Worm (Caenorhabditis elegans) whole organism, young adult: Measurements from ENCODE around the gene T05A8.6.

Experiments used
- C17E4.6 ChIP-seq: fragments of 200-800 bp; sonication (Bioruptor generic); IDR thresholded peaks from 2 replicates; pipeline ENCODE4 v1.3.6; 2022; ENCODE audit warnings: missing genetic modification reagents, missing genetic modification characterization, missing compliant biosample characterization
- D2030.7 ChIP-seq: fragments of 200-800 bp; sonication (Bioruptor generic); IDR thresholded peaks from 2 replicates; pipeline ENCODE4 v1.3.6; 2022; ENCODE audit warnings: missing genetic modification reagents, missing genetic modification characterization, missing compliant biosample characterization
- F10E7.11 ChIP-seq: sonication (generic microtip); optimal IDR thresholded peaks from 2 replicates; lab custom pipeline; 2017; ENCODE audit warnings: mild to moderate bottlenecking, missing genetic modification characterization, moderate library complexity, missing compliant biosample characterization
- F37B4.10 ChIP-seq: fragments of 200-800 bp; sonication (Bioruptor generic); IDR thresholded peaks from 2 replicates; pipeline ENCODE4 v1.3.6; 2022; ENCODE audit warnings: missing genetic modification characterization, missing compliant biosample characterization
- F55B11.4 ChIP-seq: sonication (generic microtip); optimal IDR thresholded peaks from 2 replicates; lab custom pipeline; 2016; ENCODE audit warnings: missing compliant biosample characterization, missing genetic modification characterization, borderline replicate concordance; ENCODE audit not compliant: insufficient read depth
- F57A8.1 ChIP-seq: fragments of 200-800 bp; sonication (Bioruptor generic); optimal IDR thresholded peaks from 2 replicates; lab custom pipeline; 2018; ENCODE audit warnings: mild to moderate bottlenecking, missing genetic modification characterization, moderate library complexity, missing compliant biosample characterization
- F57C9.4 ChIP-seq: sonication (generic microtip); optimal IDR thresholded peaks from 2 replicates; lab custom pipeline; 2017; ENCODE audit warnings: mild to moderate bottlenecking, missing genetic modification characterization, missing compliant biosample characterization
- K11D2.4 ChIP-seq: fragments of 200-800 bp; sonication (Bioruptor generic); IDR thresholded peaks from 2 replicates; pipeline ENCODE4 v1.3.6; 2022; ENCODE audit warnings: missing genetic modification reagents, missing genetic modification characterization, missing compliant biosample characterization
- T07F8.4 ChIP-seq: sonication (generic microtip); optimal IDR thresholded peaks from 2 replicates; lab custom pipeline; 2016; ENCODE audit warnings: mild to moderate bottlenecking, missing genetic modification characterization, moderate library complexity, missing compliant biosample characterization
- Y53G8AR.9 ChIP-seq: fragments of 200-800 bp; sonication (Bioruptor generic); conservative IDR thresholded peaks from 2 replicates; pipeline ENCODE4 v1.3.6; 2022; ENCODE audit warnings: missing genetic modification reagents, missing genetic modification characterization, missing compliant biosample characterization
- ZK185.1 ChIP-seq: sonication (generic microtip); optimal IDR thresholded peaks from 2 replicates; lab custom pipeline; 2016; ENCODE audit warnings: mild to moderate bottlenecking, missing genetic modification characterization, missing compliant biosample characterization; ENCODE audit not compliant: poor library complexity, severe bottlenecking
- atf-7 ChIP-seq: sonication (generic microtip); optimal IDR thresholded peaks from 2 replicates; lab custom pipeline; 2017; ENCODE audit warnings: mild to moderate bottlenecking, missing genetic modification characterization, missing compliant biosample characterization
- cebp-1 ChIP-seq, 2 experiments: fragments of 200-800 bp in 1 of 2; sonication (Bioruptor generic) in 1 of 2; sonication (generic microtip) in 1 of 2; IDR thresholded peaks in 1 of 2; optimal IDR thresholded peaks in 1 of 2; 2 replicates each; pipeline versions ENCODE4 v1.3.6 to Lab custom; 2017 to 2022; ENCODE audit warnings: missing compliant biosample characterization in 2 of 2, missing genetic modification characterization in 2 of 2, mild to moderate bottlenecking in 1 of 2, missing genetic modification reagents in 1 of 2, moderate library complexity in 1 of 2
- cebp-2 ChIP-seq: fragments of 200-800 bp; sonication (Bioruptor generic); IDR thresholded peaks from 2 replicates; pipeline ENCODE4 v1.3.6; 2022; ENCODE audit warnings: missing genetic modification characterization, missing compliant biosample characterization
- ceh-100 ChIP-seq: fragments of 200-800 bp; sonication (Bioruptor generic); IDR thresholded peaks from 2 replicates; pipeline ENCODE4 v1.3.6; 2022; ENCODE audit warnings: missing genetic modification reagents, missing genetic modification characterization, missing compliant biosample characterization
- dox-1 ChIP-seq: fragments of 200-800 bp; sonication (Bioruptor generic); IDR thresholded peaks from 2 replicates; pipeline ENCODE4 v1.3.6; 2022; ENCODE audit warnings: missing genetic modification reagents, missing genetic modification characterization, missing compliant biosample characterization
- ekl-4 ChIP-seq: fragments of 200-800 bp; sonication (Bioruptor generic); IDR thresholded peaks from 2 replicates; pipeline ENCODE4 v1.3.6; 2022; ENCODE audit warnings: missing genetic modification reagents, missing genetic modification characterization, missing compliant biosample characterization
- ets-4 ChIP-seq: fragments of 200-800 bp; sonication (Bioruptor generic); optimal IDR thresholded peaks from 2 replicates; lab custom pipeline; 2018; ENCODE audit warnings: mild to moderate bottlenecking, missing genetic modification characterization, missing compliant biosample characterization
- hmg-1.2 ChIP-seq: fragments of 200-800 bp; sonication (Bioruptor generic); IDR thresholded peaks from 2 replicates; pipeline ENCODE4 v1.3.6; 2022; ENCODE audit warnings: missing genetic modification reagents, missing genetic modification characterization, missing compliant biosample characterization
- hrde-1 ChIP-seq: sonication (generic microtip); optimal IDR thresholded peaks from 2 replicates; lab custom pipeline; 2016; ENCODE audit warnings: missing genetic modification characterization, mild to moderate bottlenecking, missing compliant biosample characterization, moderate library complexity, missing genotype, missing genetic modification reagents, borderline replicate concordance
- let-526 ChIP-seq: fragments of 200-800 bp; sonication (Bioruptor generic); IDR thresholded peaks from 2 replicates; pipeline ENCODE4 v1.3.6; 2022; ENCODE audit warnings: missing genetic modification reagents, missing genetic modification characterization, missing compliant biosample characterization
- madf-10 ChIP-seq: sonication (generic microtip); optimal IDR thresholded peaks from 2 replicates; lab custom pipeline; 2016; ENCODE audit warnings: mild to moderate bottlenecking, missing genetic modification characterization, missing compliant biosample characterization
- madf-6 ChIP-seq: fragments of 200-800 bp; sonication (Bioruptor generic); IDR thresholded peaks from 2 replicates; pipeline ENCODE4 v1.3.6; 2022; ENCODE audit warnings: missing genetic modification reagents, missing genetic modification characterization, missing compliant biosample characterization
- mel-28 ChIP-seq: sonication (generic microtip); optimal IDR thresholded peaks from 2 replicates; lab custom pipeline; 2016; ENCODE audit warnings: borderline replicate concordance, mild to moderate bottlenecking, missing genetic modification characterization, missing compliant biosample characterization
- nfya-1 ChIP-seq: sonication (generic microtip); optimal IDR thresholded peaks from 2 replicates; lab custom pipeline; 2017; ENCODE audit warnings: antibody characterized with exemption, missing compliant biosample characterization, missing genetic modification characterization, borderline replicate concordance; ENCODE audit not compliant: insufficient read depth
- rcor-1 ChIP-seq: fragments of 200-800 bp; sonication (Bioruptor generic); IDR thresholded peaks from 2 replicates; pipeline ENCODE4 v1.3.6; 2022; ENCODE audit warnings: missing genetic modification reagents, missing genetic modification characterization, missing compliant biosample characterization
- repo-1 ChIP-seq: sonication (generic microtip); optimal IDR thresholded peaks from 2 replicates; lab custom pipeline; 2017; ENCODE audit warnings: mild to moderate bottlenecking, missing genetic modification characterization, missing compliant biosample characterization
- sdz-38 ChIP-seq: sonication (generic microtip); optimal IDR thresholded peaks from 2 replicates; lab custom pipeline; 2016; ENCODE audit warnings: missing genotype, missing genetic modification characterization, missing compliant biosample characterization
- sea-2 ChIP-seq: fragments of 200-800 bp; sonication (Bioruptor generic); IDR thresholded peaks from 2 replicates; pipeline ENCODE4 v1.3.6; 2022; ENCODE audit warnings: missing genetic modification characterization, missing compliant biosample characterization
- snpc-1.1 ChIP-seq: sonication (generic microtip); optimal IDR thresholded peaks from 2 replicates; lab custom pipeline; 2017; ENCODE audit warnings: missing genetic modification characterization, mild to moderate bottlenecking, missing compliant biosample characterization, antibody characterized with exemption, moderate library complexity, missing genotype, missing genetic modification reagents; ENCODE audit not compliant: insufficient read depth
- snpc-4 ChIP-seq, 5 experiments: fragments of 150-350 bp in 1 of 5; sonication (generic microtip) in 4 of 5; optimal IDR thresholded peaks; 2 replicates each; lab custom pipeline; 2014 to 2018; ENCODE audit warnings: missing genetic modification characterization in 5 of 5, missing biosample characterization in 3 of 5, antibody characterized with exemption in 2 of 5, mild to moderate bottlenecking in 2 of 5, missing compliant biosample characterization in 2 of 5, missing genotype in 2 of 5, moderate library complexity in 2 of 5, missing genetic modification reagents in 1 of 5
- tbp1 ChIP-seq: fragments of 200-800 bp; sonication (Bioruptor generic); optimal IDR thresholded peaks from 2 replicates; lab custom pipeline; 2018; ENCODE audit warnings: mild to moderate bottlenecking, missing genetic modification characterization, missing compliant biosample characterization
- xnd-1 ChIP-seq: sonication (generic microtip); optimal IDR thresholded peaks from 2 replicates; lab custom pipeline; 2016; ENCODE audit warnings: missing genotype, missing genetic modification reagents, missing genetic modification characterization, missing compliant biosample characterization
- zfh-2 ChIP-seq: fragments of 200-800 bp; sonication (Bioruptor generic); conservative IDR thresholded peaks from 2 replicates; pipeline ENCODE4 v1.3.6; 2022; ENCODE audit warnings: missing genetic modification reagents, missing genetic modification characterization, missing compliant biosample characterization
- ztf-18 ChIP-seq: sonication (generic microtip); optimal IDR thresholded peaks from 2 replicates; lab custom pipeline; 2016; ENCODE audit warnings: missing genotype, mild to moderate bottlenecking, missing genetic modification characterization, missing compliant biosample characterization

The T05A8.6 gene

DNA sequence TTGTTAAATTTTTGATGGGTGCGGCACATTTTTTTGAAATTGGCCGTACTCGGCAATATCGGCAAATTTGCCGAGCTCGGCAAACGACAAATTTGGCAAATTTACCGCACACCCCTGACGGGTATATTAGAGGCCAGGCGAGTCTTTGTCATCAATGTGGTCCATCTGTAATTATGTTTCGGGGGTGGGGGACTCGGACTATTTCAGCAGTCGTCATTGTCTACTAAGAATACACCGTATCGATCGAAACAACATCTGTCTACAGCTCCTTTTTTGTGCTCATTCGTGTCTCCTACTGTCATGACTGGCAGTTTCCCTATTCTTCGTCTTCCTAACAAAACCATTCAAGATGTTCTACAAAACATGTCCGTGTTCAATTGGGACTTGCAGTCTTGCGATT lies 26.8 kb upstream of the T05A8.6 start, which contains the start of gene F08D12.15:
Gene F08D12.15 (plus strand): TSS at position 301 of the 400 bp plus-strand sequence.
- TF ChIP-seq ets-4 (GFP tag; lab: Kevin White, UChicago) (no peak), C17E4.6 (GFP tag; lab: Robert Waterston, UW) (no peak), xnd-1 (no peak), madf-6 (GFP tag; lab: Robert Waterston, UW) (no peak), atf-7 (tag; lab: Kevin White, UChicago) (no peak), K11D2.4 (GFP tag; lab: Robert Waterston, UW) (no peak), snpc-4 (GFP tag; optimal IDR thresholded peaks at IDR 0.05; lab: Kevin White, UChicago) (no peak), snpc-4 (tag; optimal IDR thresholded peaks at IDR 0.05; lab: Kevin White, UChicago) (no peak), nfya-1 (tag; lab: Kevin White, UChicago) (no peak), mel-28 (no peak), cebp-2 (GFP tag; lab: Robert Waterston, UW) (no peak), sea-2 (GFP tag; lab: Robert Waterston, UW) (no peak)

DNA sequence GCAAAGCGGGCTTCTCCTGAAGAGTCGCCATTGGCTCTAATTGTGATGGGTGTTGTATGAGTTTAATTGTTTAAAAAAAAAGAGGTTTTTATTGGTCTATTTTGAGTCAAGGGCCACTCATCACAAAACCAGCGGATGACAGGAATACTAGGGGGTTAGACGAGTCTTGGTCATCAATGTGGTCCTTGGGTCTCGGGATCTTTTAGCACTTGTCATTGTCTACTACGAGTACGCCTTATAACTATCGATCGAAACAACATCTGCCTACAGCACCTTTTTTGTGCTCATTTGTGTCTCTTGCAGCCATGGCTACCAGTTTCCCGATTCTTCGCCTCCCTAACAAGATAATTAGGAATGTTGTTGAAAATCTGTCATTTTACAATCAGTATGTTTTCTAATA lies 25.1 kb upstream of the T05A8.6 start, which contains the start of gene fbxb-108:
Gene fbxb-108 (plus strand): TSS at position 301 of the 400 bp plus-strand sequence.
- TF ChIP-seq sdz-38 (tag; lab: Kevin White, UChicago) (no peak), tbp1 (GFP tag; lab: Kevin White, UChicago) (no peak), zfh-2 (GFP tag; lab: Robert Waterston, UW) (no peak), F57C9.4 (tag; lab: Kevin White, UChicago) (no peak)
- TF ChIP-seq, all 124 proteins: peak for 0

DNA sequence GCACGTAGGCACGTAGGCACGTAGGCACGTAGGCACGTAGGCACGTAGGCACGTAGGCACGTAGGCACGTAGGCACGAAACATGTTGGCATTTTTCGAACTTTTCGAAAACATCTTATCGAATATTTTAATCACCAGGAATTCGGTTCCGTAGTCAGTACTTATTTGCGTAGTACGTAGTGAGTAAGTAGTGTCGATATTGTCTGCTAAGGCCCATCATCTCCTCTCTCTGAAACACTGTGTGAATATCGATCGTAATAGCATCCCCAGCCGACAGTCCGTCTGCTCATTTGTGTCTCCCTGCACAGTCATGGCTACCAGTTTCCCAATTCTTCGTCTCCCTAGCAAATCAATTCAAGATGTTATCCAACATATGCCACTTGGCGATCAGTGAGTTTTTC lies 22.6 kb upstream of the T05A8.6 start, which contains the start of gene fbxb-106:
Gene fbxb-106 (plus strand): TSS at position 301 of the 400 bp plus-strand sequence.
- TF ChIP-seq cebp-1 (GFP tag; IDR thresholded peaks at IDR 0.05; lab: Robert Waterston, UW) (no peak), cebp-1 (tag; optimal IDR thresholded peaks at IDR 0.05; lab: Kevin White, UChicago) (no peak), rcor-1 (GFP tag; lab: Robert Waterston, UW) (no peak), ekl-4 (no peak), ztf-18 (tag; lab: Kevin White, UChicago) (no peak), madf-10 (tag; lab: Kevin White, UChicago) (no peak), Y53G8AR.9 (no peak), snpc-1.1 (no peak), ZK185.1 (tag; lab: Kevin White, UChicago) (no peak), ceh-100 (GFP tag; lab: Robert Waterston, UW) (no peak), let-526 (no peak), F37B4.10 (no peak), D2030.7 (GFP tag; lab: Robert Waterston, UW) (no peak), hrde-1 (tag; lab: Kevin White, UChicago) (no peak), repo-1 (tag; lab: Kevin White, UChicago) (no peak)

DNA sequence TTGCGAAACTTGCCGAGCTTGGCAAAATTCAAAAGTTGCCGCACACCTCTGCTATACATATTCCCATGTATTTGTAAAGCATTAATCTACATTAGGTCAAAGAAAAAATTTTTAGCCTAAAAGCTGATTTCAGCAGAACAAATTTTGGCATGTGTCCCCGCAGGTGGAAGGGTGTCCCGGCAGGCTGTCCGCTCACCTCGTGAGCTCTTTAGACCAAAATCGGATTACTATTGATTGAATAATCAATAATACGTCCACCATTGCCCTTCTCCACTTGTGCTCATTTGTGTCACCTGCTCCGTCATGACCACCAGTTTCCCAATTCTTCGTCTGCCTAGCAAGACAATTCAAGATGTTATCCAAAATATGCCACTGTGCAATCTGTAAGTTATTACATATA lies 19.0 kb upstream of the T05A8.6 start, which contains the start of gene fbxb-107:
Gene fbxb-107 (plus strand): TSS at position 297 of the 400 bp plus-strand sequence.
- TF ChIP-seq dox-1 (GFP tag; lab: Robert Waterston, UW) (no peak), T07F8.4 (no peak), hmg-1.2 (no peak), snpc-1.1 (no peak), F55B11.4 (tag; lab: Kevin White, UChicago) (no peak), F10E7.11 (tag; lab: Kevin White, UChicago) (no peak), ceh-100 (GFP tag; lab: Robert Waterston, UW) (no peak), F57A8.1 (GFP tag; lab: Kevin White, UChicago) (no peak)
